Worm (Caenorhabditis elegans) whole organism, L4/young adult: ENCODE measurements around the gene srt-50.
"Not testable (repeated sequence)": the region's sequence is repeated elsewhere in the genome, so short reads cannot be mapped to it uniquely, and the experiment has no call there.

Experiments
- W03F9.2 ChIP-seq: fragments of 150-350 bp; optimal IDR thresholded peaks from 2 replicates; lab custom pipeline; 2014; ENCODE audit warnings: missing biosample characterization, missing genetic modification characterization
- dao-5 ChIP-seq: sonication (generic microtip); optimal IDR thresholded peaks from 2 replicates; lab custom pipeline; 2016; ENCODE audit warnings: missing genotype, missing genetic modification characterization, moderate library complexity, missing compliant biosample characterization
- him-1 ChIP-seq: sonication (generic microtip); optimal IDR thresholded peaks from 2 replicates; lab custom pipeline; 2016; ENCODE audit warnings: missing genotype, missing genetic modification reagents, missing genetic modification characterization, missing compliant biosample characterization

srt-50 gene

DNA sequence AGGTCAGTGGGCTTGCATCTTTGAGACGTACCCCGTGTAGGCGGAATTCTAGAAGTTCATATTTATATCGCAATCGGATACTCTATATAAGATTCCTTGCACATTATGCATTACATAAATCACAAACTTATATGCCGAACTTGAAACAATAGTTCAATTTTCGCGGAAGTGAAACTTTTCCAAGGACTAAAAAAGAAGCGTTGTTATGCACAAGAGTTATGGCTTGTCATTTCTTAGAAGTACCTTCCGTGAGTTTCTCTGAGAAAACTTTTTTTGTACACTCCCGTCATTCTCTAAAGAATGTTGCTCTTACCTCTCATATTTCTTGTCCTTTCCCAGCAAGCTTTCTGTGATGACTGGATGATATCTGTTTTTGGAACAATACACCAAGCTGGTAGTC is 43.9 kb downstream of the srt-50 start, which contains the start of gene M199.136:
Gene M199.136, plus strand, starts transcription at position 301 of the 400 bp plus-strand sequence.
- TF ChIP-seq dao-5 (tag; lab: Kevin White, UChicago) (no peak), him-1 (tag; lab: Kevin White, UChicago) (no peak), W03F9.2 (no peak)

DNA sequence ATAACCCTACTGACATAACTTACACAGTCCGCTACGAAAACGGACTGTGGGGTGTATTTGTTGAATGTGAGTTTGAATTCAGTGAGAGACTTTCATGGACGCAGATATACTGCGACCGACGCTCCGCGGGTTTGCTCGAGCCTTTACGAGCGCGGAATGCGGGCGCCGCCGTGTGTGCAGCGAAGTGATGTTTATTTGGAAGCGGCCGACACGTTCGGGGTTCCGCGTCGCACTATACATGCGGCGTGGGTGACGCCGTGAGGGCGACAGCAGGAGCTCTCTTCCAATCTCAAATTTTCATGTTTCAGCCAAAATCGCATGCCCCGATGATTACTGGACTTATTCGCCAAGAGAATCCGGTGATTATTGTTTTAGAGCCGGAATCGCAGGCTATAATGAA is 44.8 kb downstream of the srt-50 start:
- TF ChIP-seq him-1 (tag; lab: Kevin White, UChicago) (no peak), W03F9.2 (no peak), dao-5 (tag; lab: Kevin White, UChicago) (no peak)

DNA sequence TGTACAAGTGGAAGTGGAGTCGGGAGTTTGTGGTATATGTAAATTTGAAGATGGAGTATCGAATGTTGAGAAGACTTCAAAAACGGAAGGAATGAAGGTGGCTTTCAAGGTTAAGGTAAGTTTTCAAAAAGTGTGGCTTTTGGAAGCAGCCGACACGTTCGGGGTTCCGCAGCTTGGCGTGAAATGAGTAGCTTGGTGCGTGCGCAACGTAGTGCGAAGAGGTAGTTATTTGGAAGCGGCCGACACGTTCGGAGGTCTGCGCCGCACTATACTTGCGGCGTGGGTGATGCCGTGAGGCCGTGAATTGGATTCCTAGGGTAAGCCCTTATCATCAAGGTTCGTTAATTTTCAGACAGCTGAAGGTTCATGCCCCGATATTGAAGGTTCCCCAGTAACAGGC is 46.3 kb downstream of the srt-50 start, which contains the start of gene clec-189:
Gene clec-189, plus strand, starts transcription at position 92 of the 400 bp plus-strand sequence.
- TF ChIP-seq him-1 (tag; lab: Kevin White, UChicago) (no peak), W03F9.2 (no peak), dao-5 (tag; lab: Kevin White, UChicago) (no peak)

DNA sequence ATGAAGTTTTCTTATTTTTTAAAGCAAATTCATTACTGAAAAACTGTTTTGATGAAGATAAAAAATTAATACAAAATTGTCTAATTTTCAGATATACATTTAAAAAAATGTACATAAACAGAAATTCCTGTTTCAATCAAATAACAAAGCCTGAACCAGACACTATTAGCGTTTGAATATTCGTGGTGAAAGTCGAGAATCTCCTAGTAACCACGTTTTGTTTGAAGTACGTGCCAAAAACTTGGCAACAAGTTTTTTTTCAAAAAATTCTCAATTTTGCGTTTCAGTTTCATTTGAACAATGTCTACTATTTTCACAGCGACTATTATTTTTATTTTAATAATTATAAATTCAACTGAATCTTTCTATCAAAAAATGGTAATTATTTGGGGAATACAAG is 48.4 kb downstream of the srt-50 start, which contains the start of gene M199.7:
Gene M199.7, plus strand, starts transcription at position 301 of the 400 bp plus-strand sequence.
- TF ChIP-seq dao-5 (tag; lab: Kevin White, UChicago) (no peak), W03F9.2 (no peak), him-1 (tag; lab: Kevin White, UChicago) (no peak)

DNA sequence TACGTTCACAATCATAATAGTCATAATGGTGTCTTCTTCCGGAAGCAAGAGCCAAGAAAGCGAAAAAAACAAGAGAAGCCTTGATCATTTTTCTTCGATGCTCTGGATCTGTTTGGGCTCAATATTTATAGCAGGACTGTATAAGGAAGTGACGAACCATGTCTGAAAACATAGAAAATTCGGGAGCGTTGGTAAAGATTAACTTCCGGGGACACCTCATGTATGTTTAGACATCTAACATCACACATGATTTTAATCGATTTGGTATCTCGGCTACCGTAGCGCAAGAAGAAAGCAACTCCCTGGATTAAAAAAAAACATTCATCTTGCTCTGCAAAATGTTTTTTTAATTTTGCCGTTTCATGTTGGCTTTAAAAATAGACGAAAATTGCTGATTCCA is 51.5 kb downstream of the srt-50 start, which contains the start of gene clec-190:
Gene clec-190, minus strand, starts transcription at position 101 of the 400 bp plus-strand sequence.
- TF ChIP-seq him-1 (tag; lab: Kevin White, UChicago), result no peak
- no peak for TF ChIP-seq W03F9.2
- TF ChIP-seq dao-5 (tag; lab: Kevin White, UChicago), result no peak

DNA sequence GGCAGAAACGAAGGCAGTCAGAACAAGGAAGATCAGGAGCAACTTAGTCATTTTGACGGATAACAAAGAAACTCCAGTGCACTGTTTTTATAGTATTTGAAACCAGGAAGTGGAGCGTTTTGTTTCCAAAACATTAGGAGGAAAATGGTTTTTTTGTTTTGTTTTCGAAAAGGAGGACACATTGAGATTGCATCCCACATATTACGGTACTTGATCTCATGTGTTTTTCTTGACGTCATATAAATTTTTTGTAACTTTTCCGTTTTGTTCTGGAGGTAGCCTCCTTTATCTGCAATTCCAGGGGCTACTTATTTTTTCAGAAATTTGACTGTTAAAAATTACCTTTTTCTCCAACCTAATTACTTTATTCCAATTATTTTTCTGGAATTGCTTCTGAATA is 53.2 kb downstream of the srt-50 start, which contains the start of gene M199.9:
Gene M199.9, minus strand, starts transcription at position 101 of the 400 bp plus-strand sequence.
- TF ChIP-seq W03F9.2, result no peak
- no peak for TF ChIP-seq dao-5 (tag; lab: Kevin White, UChicago)
- TF ChIP-seq him-1 (tag; lab: Kevin White, UChicago), result no peak

DNA sequence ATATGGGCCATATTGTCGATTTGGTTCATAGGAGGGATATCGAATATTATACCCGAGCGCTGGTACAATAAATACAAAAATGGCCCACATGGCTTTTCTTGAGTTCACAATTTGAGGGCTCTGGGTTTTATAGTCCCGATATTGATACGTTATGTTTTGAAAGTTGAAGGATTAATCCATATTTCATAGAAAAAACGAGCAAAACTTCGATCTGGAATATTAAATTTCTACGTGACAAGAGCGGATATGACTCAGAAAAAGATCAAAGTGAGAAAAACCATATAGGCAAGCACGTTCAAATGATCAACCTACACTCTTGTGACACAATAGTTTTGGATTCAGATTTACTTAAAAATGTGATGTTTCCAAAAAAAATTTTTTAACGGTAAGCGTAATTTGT is 57.2 kb downstream of the srt-50 start, which contains the start of gene col-135:
Gene col-135, minus strand, starts transcription at position 101 of the 400 bp plus-strand sequence.
- TF ChIP-seq dao-5 (tag; lab: Kevin White, UChicago) (no peak), him-1 (tag; lab: Kevin White, UChicago) (no peak), W03F9.2 (no peak)

DNA sequence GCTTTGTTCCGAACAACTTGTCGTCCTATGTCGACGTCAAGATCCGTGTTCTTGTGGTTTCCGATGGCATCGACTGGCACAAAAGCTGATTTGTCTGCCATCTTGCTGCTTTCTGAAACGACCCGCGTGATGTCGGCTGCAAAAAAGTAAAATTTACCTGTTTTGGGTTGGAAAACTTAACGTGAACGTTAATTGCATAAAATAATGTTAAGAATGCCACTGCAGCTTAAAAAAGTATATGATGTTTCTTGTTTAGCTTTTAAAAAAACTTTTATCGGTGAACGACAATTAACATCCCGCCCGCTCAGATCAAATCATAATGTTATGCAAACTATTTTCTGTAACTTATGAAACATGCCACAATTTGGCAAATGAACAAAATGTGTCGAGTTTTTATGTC is 59.4 kb downstream of the srt-50 start, which contains the start of gene M199.8:
Gene M199.8, minus strand, starts transcription at position 101 of the 400 bp plus-strand sequence.
- not testable (repeated sequence) for TF ChIP-seq dao-5 (tag; lab: Kevin White, UChicago); W03F9.2; him-1 (tag; lab: Kevin White, UChicago)
